Fruit fly (Drosophila melanogaster) whole organism, wandering third instar larva: ENCODE measurements around the gene CG1909.

Experiments used
- Hr78 ChIP-seq: fragments of >200 bp; optimal IDR thresholded peaks from 2 replicates; lab custom pipeline; 2017; ENCODE audit warnings: missing biosample characterization, missing genetic modification characterization
- Jra ChIP-seq: sonication (Bioruptor generic); optimal IDR thresholded peaks from 2 replicates; lab custom pipeline; 2016; ENCODE audit warnings: missing biosample characterization, missing genetic modification characterization
- fru ChIP-seq: fragments of 200-800 bp; sonication (Bioruptor generic); optimal IDR thresholded peaks from 3 replicates; lab custom pipeline; 2016; ENCODE audit warnings: missing biosample characterization, mild to moderate bottlenecking, missing genetic modification characterization
- pan ChIP-seq: fragments of >200 bp; optimal IDR thresholded peaks from 2 replicates; lab custom pipeline; 2017
- sage ChIP-seq: fragments of 200-800 bp; sonication (Bioruptor generic); optimal IDR thresholded peaks from 2 replicates; lab custom pipeline; 2016; ENCODE audit warnings: missing biosample characterization, mild to moderate bottlenecking, missing genetic modification characterization
- usp ChIP-seq: fragments of >200 bp; optimal IDR thresholded peaks from 2 replicates; lab custom pipeline; 2017; ENCODE audit warnings: missing biosample characterization, missing genetic modification characterization

dm6 chr4:554758-555157, 28.1 kb upstream of the CG1909 start:
- TF ChIP-seq usp (GFP tag; lab: Kevin White, UChicago) (no peak), Hr78 (GFP tag; lab: Kevin White, UChicago) (no peak), sage (GFP tag; lab: Kevin White, UChicago) (no peak), fru (GFP tag; lab: Kevin White, UChicago) (no peak), pan (lab: Kevin White, UChicago) (no peak), Jra (GFP tag; lab: Kevin White, UChicago) (no peak)
